Fruit fly (Drosophila melanogaster) whole organism, embryonic: ENCODE measurements around the gene rdog.

Source experiments
- CG14014 ChIP-seq: fragments of 200-800 bp; sonication (Bioruptor generic); IDR thresholded peaks from 2 replicates; pipeline ENCODE4 v1.3.6; 2022; ENCODE audit warnings: missing biosample characterization, missing genetic modification characterization
- CG14710 ChIP-seq: fragments of 200-800 bp; sonication (Bioruptor generic); optimal IDR thresholded peaks from 3 replicates; lab custom pipeline; 2019; ENCODE audit warnings: missing biosample characterization, mild to moderate bottlenecking, missing genetic modification characterization, moderate library complexity
- CG1603 ChIP-seq: fragments of 200-800 bp; sonication (Bioruptor generic); optimal IDR thresholded peaks from 2 replicates; lab custom pipeline; 2019; ENCODE audit warnings: missing biosample characterization, mild to moderate bottlenecking, missing genetic modification characterization, moderate library complexity
- CG2875 ChIP-seq: fragments of 200-800 bp; sonication (Bioruptor generic); optimal IDR thresholded peaks from 2 replicates; lab custom pipeline; 2017; ENCODE audit warnings: missing biosample characterization, mild to moderate bottlenecking, missing genetic modification characterization, missing genetic modification reagents
- CG31441 ChIP-seq: fragments of 200-800 bp; sonication (Bioruptor generic); IDR thresholded peaks from 2 replicates; pipeline ENCODE4 v1.3.6; 2022; ENCODE audit warnings: missing biosample characterization, missing genetic modification characterization
- CG32532 ChIP-seq: fragments of 200-800 bp; sonication (Bioruptor generic); IDR thresholded peaks from 2 replicates; pipeline ENCODE4 v1.3.6; 2022; ENCODE audit warnings: missing biosample characterization, missing genetic modification characterization
- CG43689 ChIP-seq: fragments of 200-800 bp; sonication (Bioruptor generic); IDR thresholded peaks from 2 replicates; pipeline ENCODE4 v1.3.6; 2022; ENCODE audit warnings: missing biosample characterization, missing genetic modification characterization
- CG5245 ChIP-seq: fragments of 200-800 bp; sonication (Bioruptor generic); optimal IDR thresholded peaks from 3 replicates; lab custom pipeline; 2016; ENCODE audit warnings: missing biosample characterization, missing genetic modification characterization
- CG6254 ChIP-seq: fragments of 200-800 bp; sonication (Bioruptor generic); optimal IDR thresholded peaks from 3 replicates; lab custom pipeline; 2017; ENCODE audit warnings: mild to moderate bottlenecking, missing biosample characterization, missing genetic modification reagents, missing genetic modification characterization
- CG6813 ChIP-seq: fragments of 200-800 bp; sonication (Bioruptor generic); optimal IDR thresholded peaks from 2 replicates; lab custom pipeline; 2017; ENCODE audit warnings: missing biosample characterization, missing genetic modification characterization, mild to moderate bottlenecking, moderate library complexity, missing genetic modification reagents
- CG7839 ChIP-seq: fragments of 200-800 bp; sonication (Bioruptor generic); optimal IDR thresholded peaks from 3 replicates; lab custom pipeline; 2018; ENCODE audit warnings: missing biosample characterization, mild to moderate bottlenecking, missing genetic modification characterization, moderate library complexity
- CG8359 ChIP-seq: fragments of 200-800 bp; sonication (Bioruptor generic); optimal IDR thresholded peaks from 2 replicates; lab custom pipeline; 2017; ENCODE audit warnings: missing biosample characterization, mild to moderate bottlenecking, missing genetic modification characterization, borderline replicate concordance
- CG9932 ChIP-seq: fragments of 200-800 bp; sonication (Bioruptor generic); IDR thresholded peaks from 2 replicates; pipeline ENCODE4 v1.3.6; 2022; ENCODE audit warnings: missing biosample characterization, missing genetic modification characterization
- CoRest ChIP-seq: fragments of 200-800 bp; sonication (Bioruptor generic); optimal IDR thresholded peaks from 3 replicates; lab custom pipeline; 2018; ENCODE audit warnings: missing biosample characterization, mild to moderate bottlenecking, missing genetic modification characterization, moderate library complexity
- Dbx ChIP-seq: fragments of 200-800 bp; sonication (Bioruptor generic); IDR thresholded peaks from 3 replicates; pipeline ENCODE4 v1.3.6; 2022; ENCODE audit warnings: missing biosample characterization, missing genetic modification characterization
- Dll ChIP-seq: fragments of 200-800 bp; sonication (Bioruptor generic); IDR thresholded peaks from 4 replicates; pipeline ENCODE4 v1.3.6; 2022; ENCODE audit warnings: missing biosample characterization, missing genetic modification characterization; ENCODE audit not compliant: partially characterized antibody
- Drgx ChIP-seq: fragments of 200-800 bp; sonication (Bioruptor generic); IDR thresholded peaks from 2 replicates; pipeline ENCODE4 v1.3.6; 2022; ENCODE audit warnings: missing biosample characterization, missing genetic modification characterization
- Fer2 ChIP-seq: fragments of 200-800 bp; sonication (Bioruptor generic); optimal IDR thresholded peaks from 2 replicates; lab custom pipeline; 2018; ENCODE audit warnings: missing biosample characterization, mild to moderate bottlenecking, missing genetic modification characterization, moderate library complexity
- Gsc ChIP-seq: fragments of 200-800 bp; sonication (Bioruptor generic); IDR thresholded peaks from 2 replicates; pipeline ENCODE4 v1.3.6; 2022; ENCODE audit warnings: missing biosample characterization, missing genetic modification characterization
- Hr51 ChIP-seq, 2 experiments: fragments of 200-800 bp; sonication (Bioruptor generic); optimal IDR thresholded peaks; 2 replicates in 1 of 2; 3 replicates in 1 of 2; lab custom pipeline; 2016 to 2018; ENCODE audit warnings: missing biosample characterization in 2 of 2, missing genetic modification characterization in 2 of 2, mild to moderate bottlenecking in 1 of 2, moderate library complexity in 1 of 2
- Lim3 ChIP-seq: fragments of 200-800 bp; sonication (Bioruptor generic); IDR thresholded peaks from 2 replicates; pipeline ENCODE4 v1.3.6; 2022; ENCODE audit warnings: missing biosample characterization, missing genetic modification characterization
- MESR4 ChIP-seq: fragments of 200-800 bp; sonication (Bioruptor generic); optimal IDR thresholded peaks from 2 replicates; lab custom pipeline; 2018; ENCODE audit warnings: missing biosample characterization, mild to moderate bottlenecking, missing genetic modification characterization, moderate library complexity
- Mad ChIP-seq: fragments of 200-800 bp; sonication (Bioruptor generic); optimal IDR thresholded peaks from 2 replicates; lab custom pipeline; 2016; ENCODE audit warnings: missing biosample characterization, missing genetic modification characterization
- Meics ChIP-seq: fragments of 200-800 bp; sonication (Bioruptor generic); optimal IDR thresholded peaks from 2 replicates; lab custom pipeline; 2017; ENCODE audit warnings: missing biosample characterization, mild to moderate bottlenecking, missing genetic modification characterization
- Scr ChIP-seq: fragments of 200-800 bp; sonication (Bioruptor generic); IDR thresholded peaks from 2 replicates; pipeline ENCODE4 v1.3.6; 2022; ENCODE audit warnings: missing biosample characterization, missing genetic modification characterization; ENCODE audit not compliant: partially characterized antibody
- Tbp ChIP-seq: fragments of >200 bp; optimal IDR thresholded peaks from 2 replicates; lab custom pipeline; 2018; ENCODE audit warnings: missing biosample characterization, missing genetic modification characterization
- ab ChIP-seq: fragments of 200-800 bp; sonication (Bioruptor generic); optimal IDR thresholded peaks from 2 replicates; lab custom pipeline; 2016; ENCODE audit warnings: missing biosample characterization, missing genetic modification characterization
- abd-A ChIP-seq: fragments of 200-800 bp; sonication (Bioruptor generic); optimal IDR thresholded peaks from 3 replicates; lab custom pipeline; 2019; ENCODE audit warnings: missing biosample characterization, mild to moderate bottlenecking, missing genetic modification characterization, moderate library complexity
- ac ChIP-seq: fragments of 200-800 bp; sonication (Bioruptor generic); optimal IDR thresholded peaks from 3 replicates; lab custom pipeline; 2017; ENCODE audit warnings: missing biosample characterization, mild to moderate bottlenecking, missing genetic modification characterization
- bcd ChIP-seq: fragments of 200-800 bp; sonication (Bioruptor generic); optimal IDR thresholded peaks from 2 replicates; lab custom pipeline; 2017; ENCODE audit warnings: missing biosample characterization, mild to moderate bottlenecking, missing genetic modification characterization
- bsh ChIP-seq, 2 experiments: fragments of 200-800 bp; sonication (Bioruptor generic); optimal IDR thresholded peaks; 2 replicates each; lab custom pipeline; 2017 to 2018; ENCODE audit warnings: mild to moderate bottlenecking in 2 of 2, missing biosample characterization in 2 of 2, missing genetic modification characterization in 2 of 2, moderate library complexity in 1 of 2
- chinmo ChIP-seq: fragments of 200-800 bp; sonication (Bioruptor generic); IDR thresholded peaks from 4 replicates; pipeline ENCODE4 v1.3.6; 2022; ENCODE audit warnings: missing biosample characterization, missing genetic modification characterization; ENCODE audit not compliant: partially characterized antibody
- crol ChIP-seq: fragments of 200-800 bp; sonication (Bioruptor generic); IDR thresholded peaks from 2 replicates; pipeline ENCODE4 v1.3.6; 2022; ENCODE audit warnings: missing biosample characterization, missing genetic modification characterization
- dati ChIP-seq: fragments of 200-800 bp; sonication (Bioruptor generic); IDR thresholded peaks from 2 replicates; pipeline ENCODE4 v1.3.6; 2022; ENCODE audit warnings: missing biosample characterization, missing genetic modification characterization
- dimm ChIP-seq: fragments of 200-800 bp; sonication (Bioruptor generic); IDR thresholded peaks from 2 replicates; pipeline ENCODE4 v1.3.6; 2022; ENCODE audit warnings: missing biosample characterization, missing genetic modification characterization
- kah ChIP-seq: fragments of 200-800 bp; sonication (Bioruptor generic); optimal IDR thresholded peaks from 2 replicates; lab custom pipeline; 2018; ENCODE audit warnings: missing biosample characterization, mild to moderate bottlenecking, missing genetic modification characterization
- lola ChIP-seq, 3 experiments: fragments of >200 bp in 2 of 3; fragments of 200-800 bp in 1 of 3; sonication (Bioruptor generic) in 1 of 3; optimal IDR thresholded peaks; 2 replicates each; lab custom pipeline; 2017 to 2019; ENCODE audit warnings: missing biosample characterization in 3 of 3, missing genetic modification characterization in 3 of 3, mild to moderate bottlenecking in 1 of 3, moderate library complexity in 1 of 3
- mld ChIP-seq: fragments of 200-800 bp; sonication (Bioruptor generic); IDR thresholded peaks from 3 replicates; pipeline ENCODE4 v1.3.6; 2022; ENCODE audit warnings: missing biosample characterization, missing genetic modification characterization; ENCODE audit not compliant: partially characterized antibody
- onecut ChIP-seq: fragments of 200-800 bp; sonication (Bioruptor generic); IDR thresholded peaks from 2 replicates; pipeline ENCODE4 v1.3.6; 2022; ENCODE audit warnings: missing biosample characterization, missing genetic modification characterization
- sd ChIP-seq: fragments of 200-800 bp; sonication (Bioruptor generic); optimal IDR thresholded peaks from 3 replicates; lab custom pipeline; 2018; ENCODE audit warnings: missing biosample characterization, mild to moderate bottlenecking, missing genetic modification characterization, moderate library complexity
- shn ChIP-seq: fragments of 200-800 bp; sonication (Bioruptor generic); optimal IDR thresholded peaks from 3 replicates; lab custom pipeline; 2016; ENCODE audit warnings: missing biosample characterization, missing genetic modification characterization
- slbo ChIP-seq: fragments of 200-800 bp; sonication (Bioruptor generic); IDR thresholded peaks from 2 replicates; pipeline ENCODE4 v1.3.6; 2022; ENCODE audit warnings: missing biosample characterization, missing genetic modification characterization
- ssp ChIP-seq: fragments of 200-800 bp; sonication (Bioruptor generic); IDR thresholded peaks from 2 replicates; pipeline ENCODE4 v1.3.6; 2022; ENCODE audit warnings: missing biosample characterization, missing genetic modification characterization
- tgo ChIP-seq: fragments of 200-800 bp; sonication (Bioruptor generic); IDR thresholded peaks from 3 replicates; pipeline ENCODE4 v1.3.6; 2022; ENCODE audit warnings: missing biosample characterization, missing genetic modification characterization
- tup ChIP-seq: fragments of 200-800 bp; sonication (Bioruptor generic); optimal IDR thresholded peaks from 2 replicates; lab custom pipeline; 2016; ENCODE audit warnings: missing biosample characterization, mild to moderate bottlenecking, missing genetic modification characterization, moderate library complexity
- wek ChIP-seq: fragments of 200-800 bp; sonication (Bioruptor generic); optimal IDR thresholded peaks from 3 replicates; lab custom pipeline; 2018; ENCODE audit warnings: missing biosample characterization, mild to moderate bottlenecking, missing genetic modification characterization, moderate library complexity
- z ChIP-seq: fragments of 200-800 bp; sonication (Bioruptor generic); IDR thresholded peaks from 3 replicates; pipeline ENCODE4 v1.3.6; 2022; ENCODE audit warnings: missing biosample characterization, missing genetic modification characterization

rdog gene

DNA sequence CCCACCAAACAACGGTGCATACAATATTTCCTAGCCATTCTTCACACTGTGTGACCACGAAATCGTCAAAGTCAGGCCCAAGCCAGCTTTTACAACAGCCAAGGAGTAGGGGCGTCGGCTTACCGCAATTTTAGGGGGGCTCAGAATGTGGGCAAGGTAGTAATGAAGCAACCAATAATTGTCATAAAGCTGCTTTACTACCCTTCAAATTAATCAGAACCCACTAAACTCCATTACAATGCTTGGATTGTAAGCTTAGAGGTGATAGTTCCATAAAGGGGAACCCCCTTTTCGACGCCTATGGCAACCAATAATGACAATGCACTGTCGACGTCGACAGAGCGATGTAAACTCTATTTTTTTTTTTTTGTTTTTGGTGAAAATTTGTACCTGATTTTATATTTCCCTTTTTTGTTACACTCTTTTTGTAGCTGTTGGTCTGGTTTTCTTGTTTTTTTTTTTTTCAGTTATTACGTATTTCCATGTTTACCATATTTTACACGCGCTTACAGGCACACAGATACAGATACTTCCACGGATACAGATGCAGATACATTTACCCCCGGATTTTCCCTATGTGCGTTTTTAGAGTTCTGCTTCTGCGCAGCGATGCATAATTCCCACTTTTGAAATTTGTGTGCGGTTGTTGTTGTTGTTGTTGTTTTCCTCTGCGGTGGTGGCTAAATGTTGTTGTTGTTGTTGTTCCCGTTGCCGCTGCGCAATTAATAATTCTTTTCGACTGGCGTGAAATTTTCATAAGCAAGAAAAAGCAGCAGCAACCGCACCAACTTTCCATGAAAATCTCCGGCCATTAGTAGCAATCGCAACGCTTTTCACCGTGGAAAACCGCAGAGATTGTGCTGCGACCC, 46.9 kb downstream of the rdog start:
- TF ChIP-seq Scr (GFP tag; lab: Robert Waterston, UW) (no peak), Tbp (GFP tag; lab: Kevin White, UChicago) (no peak), z (GFP tag; lab: Robert Waterston, UW) (no peak), CG32532 (GFP tag; lab: Robert Waterston, UW) (peak; percentile 46; the same call in 1 of the 2 replicates), CG1603 (tag; lab: Kevin White, UChicago) (peak; percentile 92), mld (no peak), CG31441 (GFP tag; lab: Robert Waterston, UW) (peak; percentile 88), sd (peak; percentile 18), shn (peak; percentile 59), chinmo (GFP tag; lab: Robert Waterston, UW) (no peak), Dll (GFP tag; lab: Robert Waterston, UW) (no peak), ab (GFP tag; lab: Kevin White, UChicago) (no peak), kah (GFP tag; lab: Kevin White, UChicago) (peak; percentile 52), Dbx (GFP tag; lab: Robert Waterston, UW) (no peak), Meics (GFP tag; lab: Kevin White, UChicago) (peak; percentile 42), dimm (peak; percentile 60; the same call in 1 of the 2 replicates), lola (GFP tag; optimal IDR thresholded peaks at IDR 0.05; lab: Kevin White, UChicago) (peak in 1 of 3 experiments; percentile 80), CG9932 (GFP tag; lab: Robert Waterston, UW) (no peak), onecut (peak; percentile 72), CG7839 (tag; lab: Kevin White, UChicago) (peak; percentile 81), MESR4 (GFP tag; lab: Kevin White, UChicago) (no peak), Mad (GFP tag; lab: Kevin White, UChicago) (peak; percentile 45), abd-A (tag; lab: Kevin White, UChicago) (no peak), bsh (GFP tag; optimal IDR thresholded peaks at IDR 0.05; lab: Kevin White, UChicago) (peak; percentile 14 to 90), wek (GFP tag; lab: Kevin White, UChicago) (peak; percentile 29), Lim3 (peak; percentile 19; the same call in 1 of the 2 replicates), CG14710 (tag; lab: Kevin White, UChicago) (peak; percentile 80), Fer2 (tag; lab: Kevin White, UChicago) (peak; percentile 21), Hr51 (GFP tag; optimal IDR thresholded peaks at IDR 0.05; lab: Kevin White, UChicago) (peak; percentile 29 to 83), CoRest (tag; lab: Kevin White, UChicago) (peak; percentile 77), CG43689 (GFP tag; lab: Robert Waterston, UW) (no peak), ac (no peak), CG6254 (GFP tag; lab: Kevin White, UChicago) (peak; percentile 63), crol (GFP tag; lab: Robert Waterston, UW) (peak; percentile 40; the same call in 1 of the 2 replicates), tgo (GFP tag; lab: Robert Waterston, UW) (peak; percentile 69), CG6813 (GFP tag; lab: Kevin White, UChicago) (peak; percentile 57), CG8359 (GFP tag; lab: Kevin White, UChicago) (peak; percentile 45), bcd (GFP tag; lab: Kevin White, UChicago) (peak; percentile 74), tup (GFP tag; lab: Kevin White, UChicago) (no peak), dati (GFP tag; lab: Robert Waterston, UW) (peak; percentile 43; the same call in 1 of the 2 replicates), Gsc (GFP tag; lab: Robert Waterston, UW) (peak; percentile 60; the same call in 1 of the 2 replicates), slbo (GFP tag; lab: Robert Waterston, UW) (peak; percentile 51), CG2875 (GFP tag; lab: Kevin White, UChicago) (peak; percentile 81), Drgx (GFP tag; lab: Robert Waterston, UW) (peak; percentile 62), CG5245 (peak; percentile 73), CG14014 (GFP tag; lab: Robert Waterston, UW) (0 out of 2 replicates have a peak, but pooled peaks have one; percentile 11), ssp (GFP tag; lab: Robert Waterston, UW) (peak; percentile 69)
